Worm (Caenorhabditis elegans): ENCODE data around the gene F59B2.9.

Gene F59B2.9

ce11 chrIII:8981847-8982479 is 30.2 kb downstream of the F59B2.9 start, which contains the start of gene pde-2 (continued):
- no peak for TF ChIP-seq egl-27 (tag; optimal IDR thresholded peaks at IDR 0.05)
- no peak for TF ChIP-seq jun-1 (tag; optimal IDR thresholded peaks at IDR 0.05)
- peak; percentile 70 for TF ChIP-seq hmg-11 (tag; optimal IDR thresholded peaks at IDR 0.05)
- no peak for TF ChIP-seq ZK546.5 (tag; optimal IDR thresholded peaks at IDR 0.05)
- TF ChIP-seq pha-4 (tag; optimal IDR thresholded peaks at IDR 0.05): peak; percentile 61
- no peak for TF ChIP-seq ceh-16 (tag; optimal IDR thresholded peaks at IDR 0.05)

- TF ChIP-seq mdl-1 (tag; optimal IDR thresholded peaks at IDR 0.05) (no peak), nhr-43 (tag; optimal IDR thresholded peaks at IDR 0.05; ENCODE audit: poor library complexity, severe bottlenecking) (peak; percentile 52)
Measured at ce11 chrIII:8980892-8981291, 31.3 kb downstream of the F59B2.9 start.

- TF ChIP-seq fkh-10 (GFP tag; optimal IDR thresholded peaks at IDR 0.05) (peak; percentile 13), nhr-43 (tag; optimal IDR thresholded peaks at IDR 0.05; ENCODE audit: poor library complexity, severe bottlenecking) (no peak), egl-27 (tag; optimal IDR thresholded peaks at IDR 0.05) (no peak), fos-1 (tag; optimal IDR thresholded peaks at IDR 0.05) (no peak), lsy-12 (tag; optimal IDR thresholded peaks at IDR 0.05) (peak; percentile 35), unc-62 (GFP tag; optimal IDR thresholded peaks at IDR 0.05) (no peak)
Measured at ce11 chrIII:8978512-8979352, 33.5 kb downstream of the F59B2.9 start.

ce11 chrIII:8974835-8975234 is 37.4 kb downstream of the F59B2.9 start:
- peak; percentile 8 for TF ChIP-seq ceh-28 (tag; optimal IDR thresholded peaks at IDR 0.05)
- TF ChIP-seq aly-2 (tag; optimal IDR thresholded peaks at IDR 0.05): no peak
- TF ChIP-seq nhr-43 (tag; optimal IDR thresholded peaks at IDR 0.05; ENCODE audit: poor library complexity, severe bottlenecking): peak; percentile 47
- TF ChIP-seq lin-39 (tag; optimal IDR thresholded peaks at IDR 0.05): no peak

- TF ChIP-seq nfya-1 (tag; optimal IDR thresholded peaks at IDR 0.05; ENCODE audit: insufficient read depth): no peak
- TF ChIP-seq daf-12 (tag; optimal IDR thresholded peaks at IDR 0.05): no peak
Measured at ce11 chrIII:8973826-8974225, 38.4 kb downstream of the F59B2.9 start, which contains the start of gene R08D7.5. Gene R08D7.5 (plus strand): TSS chrIII:8974126.

ce11 chrIII:8973163-8973562 is 39.0 kb downstream of the F59B2.9 start:
- TF ChIP-seq lin-39 (tag; optimal IDR thresholded peaks at IDR 0.05) (peak; percentile 43), nfya-1 (tag; optimal IDR thresholded peaks at IDR 0.05; ENCODE audit: insufficient read depth) (peak; percentile 54), fos-1 (tag; optimal IDR thresholded peaks at IDR 0.05) (no peak), jun-1 (tag; optimal IDR thresholded peaks at IDR 0.05) (no peak)

ce11 chrIII:8971255-8972020 is 40.8 kb downstream of the F59B2.9 start, which contains the start of the genes eif-3.D and R08D7.4:
Gene eif-3.D (minus strand): TSS chrIII:8971578.
Gene R08D7.4 (plus strand): TSS chrIII:8971892.
- TF ChIP-seq nhr-23 (tag; optimal IDR thresholded peaks at IDR 0.05) (peak; percentile 57), pha-4 (tag; optimal IDR thresholded peaks at IDR 0.05) (peak; percentile 76), lin-15B (tag; optimal IDR thresholded peaks at IDR 0.05) (peak; percentile 62), daf-12 (tag; optimal IDR thresholded peaks at IDR 0.05) (no peak), nhr-25 (tag; optimal IDR thresholded peaks at IDR 0.05) (peak; percentile 8), lin-39 (tag; optimal IDR thresholded peaks at IDR 0.05) (peak; percentile 7), ama-1 (optimal IDR thresholded peaks at IDR 0.05) (no peak), nhr-43 (tag; optimal IDR thresholded peaks at IDR 0.05; ENCODE audit: poor library complexity, severe bottlenecking) (peak; percentile 23), mml-1 (tag; optimal IDR thresholded peaks at IDR 0.05) (no peak), fkh-10 (GFP tag; optimal IDR thresholded peaks at IDR 0.05) (no peak), hmg-11 (tag; optimal IDR thresholded peaks at IDR 0.05) (peak; percentile 73), snpc-4 (tag; optimal IDR thresholded peaks at IDR 0.05) (peak; percentile 59), nfya-1 (tag; optimal IDR thresholded peaks at IDR 0.05; ENCODE audit: insufficient read depth) (peak; percentile 58), elt-2 (tag; optimal IDR thresholded peaks at IDR 0.05) (peak; percentile 40), sea-2 (GFP tag; optimal IDR thresholded peaks at IDR 0.05) (no peak), lsy-12 (tag; optimal IDR thresholded peaks at IDR 0.05) (no peak)
